Worm (Caenorhabditis elegans) whole organism, young adult: ENCODE results near the gene tag-151.

Experiments
- B0035.1 ChIP-seq: sonication (generic microtip); optimal IDR thresholded peaks from 2 replicates; lab custom pipeline; 2016; ENCODE audit warnings: missing genetic modification characterization, mild to moderate bottlenecking, missing compliant biosample characterization, missing genotype, missing genetic modification reagents
- B0261.1 ChIP-seq: sonication (generic microtip); optimal IDR thresholded peaks from 2 replicates; lab custom pipeline; 2016; ENCODE audit warnings: mild to moderate bottlenecking, missing genetic modification characterization, moderate library complexity, missing compliant biosample characterization
- F37B4.10 ChIP-seq: fragments of 200-800 bp; sonication (Bioruptor generic); IDR thresholded peaks from 2 replicates; pipeline ENCODE4 v1.3.6; 2022; ENCODE audit warnings: missing genetic modification characterization, missing compliant biosample characterization
- F39B2.1 ChIP-seq: fragments of 200-800 bp; sonication (Bioruptor generic); IDR thresholded peaks from 2 replicates; pipeline ENCODE4 v1.3.6; 2022; ENCODE audit warnings: missing genetic modification reagents, missing genetic modification characterization, missing compliant biosample characterization
- F52B5.7 ChIP-seq: sonication (generic microtip); optimal IDR thresholded peaks from 2 replicates; lab custom pipeline; 2016; ENCODE audit warnings: mild to moderate bottlenecking, missing genetic modification characterization, missing compliant biosample characterization
- F55B11.4 ChIP-seq: sonication (generic microtip); optimal IDR thresholded peaks from 2 replicates; lab custom pipeline; 2016; ENCODE audit warnings: missing compliant biosample characterization, missing genetic modification characterization, borderline replicate concordance; ENCODE audit not compliant: insufficient read depth
- F57A8.1 ChIP-seq: fragments of 200-800 bp; sonication (Bioruptor generic); optimal IDR thresholded peaks from 2 replicates; lab custom pipeline; 2018; ENCODE audit warnings: mild to moderate bottlenecking, missing genetic modification characterization, moderate library complexity, missing compliant biosample characterization
- K11D2.4 ChIP-seq: fragments of 200-800 bp; sonication (Bioruptor generic); IDR thresholded peaks from 2 replicates; pipeline ENCODE4 v1.3.6; 2022; ENCODE audit warnings: missing genetic modification reagents, missing genetic modification characterization, missing compliant biosample characterization
- Y56A3A.18 ChIP-seq: fragments of 200-800 bp; sonication (Bioruptor generic); IDR thresholded peaks from 2 replicates; pipeline ENCODE4 v1.3.6; 2022; ENCODE audit warnings: missing genetic modification reagents, missing genetic modification characterization, missing compliant biosample characterization
- akir-1 ChIP-seq: fragments of 200-800 bp; sonication (Bioruptor generic); optimal IDR thresholded peaks from 2 replicates; lab custom pipeline; 2018; ENCODE audit warnings: mild to moderate bottlenecking, missing genetic modification characterization, moderate library complexity, missing compliant biosample characterization
- atf-7 ChIP-seq: sonication (generic microtip); optimal IDR thresholded peaks from 2 replicates; lab custom pipeline; 2017; ENCODE audit warnings: mild to moderate bottlenecking, missing genetic modification characterization, missing compliant biosample characterization
- athp-1 ChIP-seq: sonication (generic microtip); optimal IDR thresholded peaks from 2 replicates; lab custom pipeline; 2017; ENCODE audit warnings: mild to moderate bottlenecking, missing genetic modification characterization, missing compliant biosample characterization
- attf-6 ChIP-seq: fragments of 200-800 bp; sonication (Bioruptor generic); IDR thresholded peaks from 2 replicates; pipeline ENCODE4 v1.3.6; 2022; ENCODE audit warnings: missing genetic modification reagents, missing genetic modification characterization, missing compliant biosample characterization
- bed-1 ChIP-seq: fragments of 200-800 bp; sonication (Bioruptor generic); IDR thresholded peaks from 2 replicates; pipeline ENCODE4 v1.3.6; 2022; ENCODE audit warnings: missing genetic modification reagents, missing genetic modification characterization, missing compliant biosample characterization
- ceh-58 ChIP-seq: fragments of 200-800 bp; sonication (Bioruptor generic); IDR thresholded peaks from 2 replicates; pipeline ENCODE4 v1.3.6; 2022; ENCODE audit warnings: missing genetic modification characterization, missing compliant biosample characterization
- ceh-79 ChIP-seq: sonication (generic microtip); optimal IDR thresholded peaks from 2 replicates; lab custom pipeline; 2017; ENCODE audit warnings: mild to moderate bottlenecking, missing genetic modification characterization, missing compliant biosample characterization
- die-1 ChIP-seq: sonication (generic microtip); optimal IDR thresholded peaks from 2 replicates; lab custom pipeline; 2016; ENCODE audit warnings: missing genotype, mild to moderate bottlenecking, missing genetic modification characterization, missing compliant biosample characterization
- dox-1 ChIP-seq: fragments of 200-800 bp; sonication (Bioruptor generic); IDR thresholded peaks from 2 replicates; pipeline ENCODE4 v1.3.6; 2022; ENCODE audit warnings: missing genetic modification reagents, missing genetic modification characterization, missing compliant biosample characterization
- dpl-1 ChIP-seq: fragments of 150-350 bp; optimal IDR thresholded peaks from 2 replicates; lab custom pipeline; 2014; ENCODE audit warnings: missing biosample characterization, missing genetic modification reagents, missing genetic modification characterization
- efl-1 ChIP-seq: fragments of 150-350 bp; optimal IDR thresholded peaks from 2 replicates; lab custom pipeline; 2014; ENCODE audit warnings: missing biosample characterization, missing genetic modification reagents, missing genetic modification characterization
- egl-44 ChIP-seq: fragments of 200-800 bp; sonication (Bioruptor generic); IDR thresholded peaks from 2 replicates; pipeline ENCODE4 v1.3.6; 2022; ENCODE audit warnings: missing genetic modification reagents, missing genetic modification characterization, missing compliant biosample characterization
- fkh-3 ChIP-seq: sonication (generic microtip); optimal IDR thresholded peaks from 2 replicates; lab custom pipeline; 2016; ENCODE audit warnings: mild to moderate bottlenecking, missing genetic modification characterization, missing compliant biosample characterization
- him-1 ChIP-seq: sonication (generic microtip); optimal IDR thresholded peaks from 2 replicates; lab custom pipeline; 2016; ENCODE audit warnings: missing genotype, missing genetic modification reagents, missing genetic modification characterization, missing compliant biosample characterization
- hmg-20 ChIP-seq: fragments of 200-800 bp; sonication (Bioruptor generic); IDR thresholded peaks from 2 replicates; pipeline ENCODE4 v1.3.6; 2022; ENCODE audit warnings: missing genetic modification reagents, missing genetic modification characterization, missing compliant biosample characterization
- let-607 ChIP-seq, 2 experiments: fragments of 200-800 bp in 1 of 2; sonication (Bioruptor generic) in 1 of 2; sonication (generic microtip) in 1 of 2; optimal IDR thresholded peaks; 2 replicates each; lab custom pipeline; 2016 to 2018; ENCODE audit warnings: mild to moderate bottlenecking in 2 of 2, missing compliant biosample characterization in 2 of 2, missing genetic modification characterization in 2 of 2, moderate library complexity in 2 of 2, missing genotype in 1 of 2
- lin-40 ChIP-seq: sonication (generic microtip); optimal IDR thresholded peaks from 2 replicates; lab custom pipeline; 2016; ENCODE audit warnings: missing genetic modification characterization, mild to moderate bottlenecking, missing compliant biosample characterization, missing genotype, missing genetic modification reagents
- lin-54 ChIP-seq: fragments of 200-800 bp; sonication (Bioruptor generic); optimal IDR thresholded peaks from 2 replicates; lab custom pipeline; 2018; ENCODE audit warnings: mild to moderate bottlenecking, missing genetic modification characterization, missing compliant biosample characterization
- madf-3 ChIP-seq: fragments of 200-800 bp; sonication (Bioruptor generic); IDR thresholded peaks from 2 replicates; pipeline ENCODE4 v1.3.6; 2022; ENCODE audit warnings: missing genetic modification reagents, missing genetic modification characterization, missing compliant biosample characterization
- madf-6 ChIP-seq: fragments of 200-800 bp; sonication (Bioruptor generic); IDR thresholded peaks from 2 replicates; pipeline ENCODE4 v1.3.6; 2022; ENCODE audit warnings: missing genetic modification reagents, missing genetic modification characterization, missing compliant biosample characterization
- mcd-1 ChIP-seq: fragments of 200-800 bp; sonication (Bioruptor generic); IDR thresholded peaks from 2 replicates; pipeline ENCODE4 v1.3.6; 2022; ENCODE audit warnings: missing genetic modification reagents, missing genetic modification characterization, missing compliant biosample characterization
- nfya-2 ChIP-seq: fragments of 200-800 bp; sonication (Bioruptor generic); IDR thresholded peaks from 2 replicates; pipeline ENCODE4 v1.3.6; 2022; ENCODE audit warnings: missing genetic modification reagents, missing genetic modification characterization, missing compliant biosample characterization
- nfyb-1 ChIP-seq: fragments of 200-800 bp; sonication (Bioruptor generic); IDR thresholded peaks from 2 replicates; pipeline ENCODE4 v1.3.6; 2022; ENCODE audit warnings: missing genetic modification reagents, missing genetic modification characterization, missing compliant biosample characterization
- pbrm-1 ChIP-seq: fragments of 200-800 bp; sonication (Bioruptor generic); IDR thresholded peaks from 2 replicates; pipeline ENCODE4 v1.3.6; 2022; ENCODE audit warnings: missing genetic modification reagents, missing genetic modification characterization, missing compliant biosample characterization
- rcor-1 ChIP-seq: fragments of 200-800 bp; sonication (Bioruptor generic); IDR thresholded peaks from 2 replicates; pipeline ENCODE4 v1.3.6; 2022; ENCODE audit warnings: missing genetic modification reagents, missing genetic modification characterization, missing compliant biosample characterization
- repo-1 ChIP-seq: sonication (generic microtip); optimal IDR thresholded peaks from 2 replicates; lab custom pipeline; 2017; ENCODE audit warnings: mild to moderate bottlenecking, missing genetic modification characterization, missing compliant biosample characterization
- sea-2 ChIP-seq: fragments of 200-800 bp; sonication (Bioruptor generic); IDR thresholded peaks from 2 replicates; pipeline ENCODE4 v1.3.6; 2022; ENCODE audit warnings: missing genetic modification characterization, missing compliant biosample characterization
- snpc-1.1 ChIP-seq: sonication (generic microtip); optimal IDR thresholded peaks from 2 replicates; lab custom pipeline; 2017; ENCODE audit warnings: missing genetic modification characterization, mild to moderate bottlenecking, missing compliant biosample characterization, antibody characterized with exemption, moderate library complexity, missing genotype, missing genetic modification reagents; ENCODE audit not compliant: insufficient read depth
- snpc-3.4 ChIP-seq: sonication (generic microtip); optimal IDR thresholded peaks from 2 replicates; lab custom pipeline; 2017; ENCODE audit warnings: missing genetic modification characterization, mild to moderate bottlenecking, missing compliant biosample characterization, antibody characterized with exemption, moderate library complexity, missing genotype, missing genetic modification reagents
- tbx-9 ChIP-seq: sonication (generic microtip); optimal IDR thresholded peaks from 2 replicates; lab custom pipeline; 2016; ENCODE audit warnings: borderline replicate concordance, missing genetic modification characterization, inconsistent platforms, missing compliant biosample characterization
- zfh-2 ChIP-seq: fragments of 200-800 bp; sonication (Bioruptor generic); conservative IDR thresholded peaks from 2 replicates; pipeline ENCODE4 v1.3.6; 2022; ENCODE audit warnings: missing genetic modification reagents, missing genetic modification characterization, missing compliant biosample characterization
- ztf-25 ChIP-seq: fragments of 200-800 bp; sonication (Bioruptor generic); IDR thresholded peaks from 2 replicates; pipeline ENCODE4 v1.3.6; 2022; ENCODE audit warnings: missing genetic modification reagents, missing genetic modification characterization, missing compliant biosample characterization

Gene tag-151

DNA sequence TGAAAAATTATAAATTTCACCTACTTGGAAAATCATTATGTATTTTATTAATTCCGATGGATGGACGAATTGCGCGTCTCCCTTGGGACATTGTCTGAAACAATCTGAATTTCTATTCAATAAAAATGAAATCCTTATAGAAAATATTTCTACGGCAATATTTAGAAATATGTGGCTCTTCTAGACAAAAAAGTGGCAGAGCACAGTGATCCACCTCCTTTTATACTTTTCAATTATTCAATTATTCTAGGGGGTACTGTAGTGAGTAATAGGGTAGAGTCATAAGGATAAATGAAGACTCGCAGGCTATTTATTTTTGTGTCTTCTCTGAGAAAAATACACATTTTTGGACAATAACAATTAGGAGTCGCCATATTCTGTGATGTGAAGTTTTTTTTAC, 46.9 kb upstream of the tag-151 start, which contains the start of gene T05A7.12:
Gene T05A7.12, minus strand, starts transcription at position 101 of the 400 bp plus-strand sequence.
- TF ChIP-seq K11D2.4 (GFP tag; lab: Robert Waterston, UW) (no peak), fkh-3 (no peak), tbx-9 (tag; lab: Kevin White, UChicago) (no peak), atf-7 (no peak), mcd-1 (no peak), snpc-3.4 (tag; lab: Kevin White, UChicago) (no peak)

- TF ChIP-seq F55B11.4 (tag; lab: Kevin White, UChicago) (no peak), ceh-58 (GFP tag; lab: Robert Waterston, UW) (no peak), rcor-1 (GFP tag; lab: Robert Waterston, UW) (no peak), repo-1 (tag; lab: Kevin White, UChicago) (no peak), lin-40 (tag; lab: Kevin White, UChicago) (no peak), efl-1 (no peak), akir-1 (GFP tag; lab: Kevin White, UChicago) (no peak), nfya-2 (GFP tag; lab: Robert Waterston, UW) (no peak), attf-6 (GFP tag; lab: Robert Waterston, UW) (no peak), F37B4.10 (GFP tag; lab: Robert Waterston, UW) (no peak), B0261.1 (tag; lab: Kevin White, UChicago) (no peak), K11D2.4 (GFP tag; lab: Robert Waterston, UW) (no peak), ceh-79 (tag; lab: Kevin White, UChicago) (no peak), madf-6 (no peak)
- TF ChIP-seq, all 124 proteins: peak for 0
These were observed 44.7 kb upstream of the tag-151 start, which contains the start of gene T05A7.11 for ce11 chrII:4665359-4665758. Gene T05A7.11, minus strand, starts transcription at chrII:4665459.

- TF ChIP-seq bed-1 (GFP tag; lab: Robert Waterston, UW) (no peak), him-1 (tag; lab: Kevin White, UChicago) (no peak), hmg-20 (GFP tag; lab: Robert Waterston, UW) (no peak), athp-1 (tag; lab: Kevin White, UChicago) (no peak), F52B5.7 (no peak), ceh-58 (GFP tag; lab: Robert Waterston, UW) (no peak), let-607 (tag; optimal IDR thresholded peaks at IDR 0.05; lab: Kevin White, UChicago) (no peak), sea-2 (GFP tag; lab: Robert Waterston, UW) (no peak), F57A8.1 (GFP tag; lab: Kevin White, UChicago) (no peak)
- TF ChIP-seq, all 124 proteins: peak for 0
These were observed 42.5 kb upstream of the tag-151 start, which contains the start of gene fut-5 for ce11 chrII:4667572-4667971. Gene fut-5, minus strand, starts transcription at chrII:4667672.

DNA sequence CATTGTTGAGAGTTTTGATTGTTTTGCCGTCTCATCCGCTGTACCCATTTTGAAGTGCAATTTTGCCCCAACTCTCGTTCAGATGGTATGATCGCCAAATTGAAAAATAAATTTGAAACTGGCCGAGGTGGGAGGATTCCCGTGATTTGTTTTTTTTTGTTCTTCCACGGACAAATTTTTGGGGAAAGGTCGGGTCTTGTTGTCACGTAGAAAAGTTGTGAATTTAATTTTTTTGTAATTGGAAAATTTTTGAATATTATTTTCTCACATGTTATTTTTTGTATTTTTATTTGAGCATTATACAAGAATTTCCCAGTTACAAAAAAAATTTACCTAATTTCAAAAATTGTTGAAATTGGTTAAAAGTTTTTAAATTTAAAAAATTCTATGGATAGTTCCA, 38.4 kb upstream of the tag-151 start, which contains the start of gene T05A7.6:
Gene T05A7.6, minus strand, starts transcription at position 101 of the 400 bp plus-strand sequence.
- no peak for TF ChIP-seq lin-54
- no peak for TF ChIP-seq sea-2 (GFP tag; lab: Robert Waterston, UW)

- TF ChIP-seq die-1 (tag; lab: Kevin White, UChicago) (peak; percentile 7), Y56A3A.18 (GFP tag; lab: Robert Waterston, UW) (no peak), dox-1 (GFP tag; lab: Robert Waterston, UW) (peak; percentile 66), madf-3 (GFP tag; lab: Robert Waterston, UW) (0 out of 2 replicates have a peak, but pooled peaks have one; percentile 29), zfh-2 (GFP tag; lab: Robert Waterston, UW) (0 out of 2 replicates have a peak, but pooled peaks have one; percentile 31), ztf-25 (GFP tag; lab: Robert Waterston, UW) (no peak), efl-1 (no peak), pbrm-1 (GFP tag; lab: Robert Waterston, UW) (no peak), him-1 (tag; lab: Kevin White, UChicago) (no peak), snpc-1.1 (no peak), F39B2.1 (GFP tag; lab: Robert Waterston, UW) (no peak), dpl-1 (GFP tag; lab: Kevin White, UChicago) (no peak), nfyb-1 (GFP tag; lab: Robert Waterston, UW) (no peak), egl-44 (0 out of 2 replicates have a peak, but pooled peaks have one; percentile 33), B0035.1 (tag; lab: Kevin White, UChicago) (no peak)
These were observed 37.4 kb upstream of the tag-151 start, which contains the start of the genes clec-140 and hmg-11 for ce11 chrII:4672584-4673110. Gene clec-140, plus strand, starts transcription at chrII:4673060. Gene hmg-11, plus strand, starts transcription at chrII:4673085.
